Fruit fly (Drosophila melanogaster) whole organism, prepupa: Measurements from ENCODE around the gene CG43072.

ENCODE experiments used
- Blimp-1 ChIP-seq: fragments of 200-800 bp; sonication (Bioruptor generic); optimal IDR thresholded peaks from 3 replicates; lab custom pipeline; 2017; ENCODE audit warnings: missing biosample characterization, missing genetic modification characterization, mild to moderate bottlenecking, moderate library complexity, missing genetic modification reagents
- CG10669 ChIP-seq: fragments of 200-800 bp; sonication (Bioruptor generic); optimal IDR thresholded peaks from 3 replicates; lab custom pipeline; 2018; ENCODE audit warnings: missing biosample characterization, mild to moderate bottlenecking, missing genetic modification characterization, moderate library complexity
- CG6163 ChIP-seq: fragments of 200-800 bp; sonication (Bioruptor generic); IDR thresholded peaks from 3 replicates; pipeline ENCODE4 v1.3.6; 2022; ENCODE audit warnings: missing biosample characterization, missing genetic modification characterization
- CG6854 ChIP-seq: fragments of 200-800 bp; sonication (Bioruptor generic); optimal IDR thresholded peaks from 2 replicates; lab custom pipeline; 2017; ENCODE audit warnings: missing biosample characterization, mild to moderate bottlenecking, missing genetic modification characterization
- CG7368 ChIP-seq: fragments of 200-800 bp; sonication (Bioruptor generic); optimal IDR thresholded peaks from 3 replicates; lab custom pipeline; 2016; ENCODE audit warnings: missing biosample characterization, missing genetic modification characterization
- CG9139 ChIP-seq: fragments of 200-800 bp; sonication (Bioruptor generic); optimal IDR thresholded peaks from 3 replicates; lab custom pipeline; 2017; ENCODE audit warnings: missing biosample characterization, mild to moderate bottlenecking, missing genetic modification characterization
- Gug ChIP-seq: fragments of 200-800 bp; sonication (Bioruptor generic); IDR thresholded peaks from 2 replicates; pipeline ENCODE4 v1.3.6; 2022; ENCODE audit warnings: missing biosample characterization, missing genetic modification characterization
- Hr4 ChIP-seq: fragments of 200-800 bp; sonication (Bioruptor generic); optimal IDR thresholded peaks from 3 replicates; lab custom pipeline; 2016; ENCODE audit warnings: missing biosample characterization, missing genetic modification characterization
- Lpt ChIP-seq: fragments of 200-800 bp; sonication (Bioruptor generic); optimal IDR thresholded peaks from 3 replicates; lab custom pipeline; 2016; ENCODE audit warnings: missing biosample characterization, missing genetic modification characterization
- eg ChIP-seq: fragments of 200-800 bp; sonication (Bioruptor generic); IDR thresholded peaks from 3 replicates; pipeline ENCODE4 v1.3.6; 2022; ENCODE audit warnings: missing biosample characterization, missing genetic modification characterization
- fd85E ChIP-seq: fragments of 200-800 bp; sonication (Bioruptor generic); optimal IDR thresholded peaks from 3 replicates; lab custom pipeline; 2016; ENCODE audit warnings: missing biosample characterization, missing genetic modification characterization
- fkh ChIP-seq: fragments of 200-800 bp; sonication (Bioruptor generic); optimal IDR thresholded peaks from 3 replicates; lab custom pipeline; 2017; ENCODE audit warnings: missing biosample characterization, mild to moderate bottlenecking, missing genetic modification characterization, moderate library complexity
- topi ChIP-seq: fragments of 200-800 bp; sonication (Bioruptor generic); optimal IDR thresholded peaks from 3 replicates; lab custom pipeline; 2016; ENCODE audit warnings: missing biosample characterization, missing genetic modification characterization

DNA sequence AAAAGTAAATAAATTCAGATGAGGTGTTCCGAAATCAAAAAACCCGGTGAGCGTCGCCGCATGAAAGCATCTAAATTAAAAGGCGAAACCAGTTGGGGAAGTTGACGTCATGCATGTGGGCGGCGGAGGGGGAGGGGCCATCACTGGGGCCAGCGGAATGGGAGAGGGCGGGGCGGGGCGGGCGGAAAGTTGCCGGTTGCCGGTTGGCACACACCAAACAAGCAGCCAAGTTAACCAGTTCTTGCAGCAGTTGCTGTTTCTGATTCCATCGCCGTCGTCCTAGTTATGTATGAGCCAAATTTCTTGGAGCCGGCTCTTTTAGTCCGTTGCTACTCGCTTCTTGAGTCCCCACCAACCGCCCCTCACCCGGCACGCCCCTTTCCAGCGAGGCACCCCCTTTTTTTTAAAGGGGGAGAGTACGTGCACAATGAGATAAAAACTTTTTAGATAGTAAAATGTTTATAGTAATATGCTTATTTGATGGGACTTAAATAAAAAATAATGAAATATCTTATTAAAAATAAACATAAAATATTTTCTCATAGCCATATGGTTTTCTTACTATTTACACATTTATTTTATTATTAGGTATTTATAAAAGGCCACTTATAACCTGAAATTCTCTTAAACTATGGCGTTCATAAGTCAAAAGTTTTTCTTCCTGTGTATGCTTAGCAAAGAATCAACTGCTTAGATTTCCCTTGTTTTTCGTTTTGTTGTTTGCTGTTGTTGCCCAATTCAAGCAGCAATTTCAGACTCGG lies 13.3 kb upstream of the CG43072 start:
- no peak for TF ChIP-seq Hr4 (GFP tag; lab: Kevin White, UChicago)
- no peak for TF ChIP-seq fd85E (GFP tag; lab: Kevin White, UChicago)
- TF ChIP-seq CG6854 (GFP tag; lab: Kevin White, UChicago) = peak; percentile 54
- peak; percentile 54 for TF ChIP-seq Lpt
- no peak for TF ChIP-seq CG6163 (GFP tag; lab: Robert Waterston, UW)
- peak; percentile 30; the same call in 2 of the 3 replicates for TF ChIP-seq eg (GFP tag; lab: Robert Waterston, UW)
- TF ChIP-seq Blimp-1 (GFP tag; lab: Kevin White, UChicago) = no peak
- TF ChIP-seq Gug = no peak
- TF ChIP-seq fkh = no peak
- TF ChIP-seq CG7368 (GFP tag; lab: Kevin White, UChicago) = no peak
- peak; percentile 59 for TF ChIP-seq CG10669 (GFP tag; lab: Kevin White, UChicago)
- no peak for TF ChIP-seq CG9139 (GFP tag; lab: Kevin White, UChicago)
- no peak for TF ChIP-seq topi (GFP tag; lab: Kevin White, UChicago)
